Worm (Caenorhabditis elegans): ENCODE measurements around the gene B0273.1.
"Not testable (repeated sequence)": the region's sequence is repeated elsewhere in the genome, so short reads cannot be mapped to it uniquely, and the experiment has no call there.

- not testable (repeated sequence) for TF ChIP-seq egl-18 (GFP tag; IDR thresholded peaks at IDR 0.05); hmg-1.2 (GFP tag; IDR thresholded peaks at IDR 0.05); cebp-1 (GFP tag; IDR thresholded peaks at IDR 0.05); cebp-1 (tag; optimal IDR thresholded peaks at IDR 0.05); fkh-3 (tag; optimal IDR thresholded peaks at IDR 0.05); nfya-2 (GFP tag; IDR thresholded peaks at IDR 0.05); bed-2 (GFP tag; IDR thresholded peaks at IDR 0.05); madf-8 (GFP tag; conservative IDR thresholded peaks at IDR 0.05); repo-1 (tag; optimal IDR thresholded peaks at IDR 0.05); madf-3 (GFP tag; IDR thresholded peaks at IDR 0.05); snpc-1.3 (tag; optimal IDR thresholded peaks at IDR 0.05; ENCODE audit: insufficient read depth); ets-4 (GFP tag; optimal IDR thresholded peaks at IDR 0.05); ztf-25 (GFP tag; IDR thresholded peaks at IDR 0.05); ceh-79 (tag; optimal IDR thresholded peaks at IDR 0.05)
Observed at ce11 chrIV:5464403-5464802, 29.4 kb upstream of the B0273.1 start, which contains the start of gene Y52D5A.2.

Measured in whole organism, young adult.